Fruit fly (Drosophila melanogaster): ENCODE results near the gene Ack.
A peak's percentile ranks its signal among the peaks of the same experiment; 100 is the strongest.

Gene Ack

dm6 chr3L:4071561-4072049 is 36.4 kb upstream of the Ack start, which contains the start of gene wit (continued):
- peak; percentile 13 for TF ChIP-seq ems (GFP tag; optimal IDR thresholded peaks at IDR 0.05)
- TF ChIP-seq CG42726 (GFP tag; IDR thresholded peaks at IDR 0.05; ENCODE audit: partially characterized antibody), result 0 out of 2 replicates have a peak, but pooled peaks have one; percentile 16
- TF ChIP-seq Dfd (GFP tag; optimal IDR thresholded peaks at IDR 0.05), result no peak
- TF ChIP-seq CG14965 (GFP tag; optimal IDR thresholded peaks at IDR 0.05; ENCODE audit: borderline replicate concordance), result no peak
- peak; percentile 90 to 95 for TF ChIP-seq Trl (optimal IDR thresholded peaks at IDR 0.05)
- peak; percentile 59 for TF ChIP-seq Trl (GFP tag; optimal IDR thresholded peaks at IDR 0.05)
- TF ChIP-seq stc (GFP tag; IDR thresholded peaks at IDR 0.05), result no peak
- no peak for TF ChIP-seq nerfin-2 (GFP tag; IDR thresholded peaks at IDR 0.05; ENCODE audit: partially characterized antibody)
- peak; percentile 22 for TF ChIP-seq CG4707 (GFP tag; optimal IDR thresholded peaks at IDR 0.05)
- no peak for TF ChIP-seq maf-S (GFP tag; optimal IDR thresholded peaks at IDR 0.05)
- TF ChIP-seq Aef1 (GFP tag; IDR thresholded peaks at IDR 0.05), result no peak
- TF ChIP-seq NfI (GFP tag; optimal IDR thresholded peaks at IDR 0.05), result peak; percentile 21
- no peak for TF ChIP-seq CG3995 (GFP tag; optimal IDR thresholded peaks at IDR 0.05)
- TF ChIP-seq ro (GFP tag; IDR thresholded peaks at IDR 0.05), result no peak
- TF ChIP-seq CG31441 (GFP tag; IDR thresholded peaks at IDR 0.05), result no peak
- TF ChIP-seq CG12391 (tag; optimal IDR thresholded peaks at IDR 0.05), result no peak
- no peak for TF ChIP-seq CG1024 (GFP tag; IDR thresholded peaks at IDR 0.05)
- 0 out of 3 replicates have a peak, but pooled peaks have one; percentile 19 for TF ChIP-seq tgo (GFP tag; IDR thresholded peaks at IDR 0.05)
- no peak for TF ChIP-seq CG16863 (GFP tag; optimal IDR thresholded peaks at IDR 0.05)
- no peak for TF ChIP-seq Dip2 (GFP tag; IDR thresholded peaks at IDR 0.05)
- TF ChIP-seq Adf1 (GFP tag; IDR thresholded peaks at IDR 0.05), result peak; percentile 45; the same call in 1 of the 2 replicates
- TF ChIP-seq zen2 (GFP tag; IDR thresholded peaks at IDR 0.05; ENCODE audit: partially characterized antibody), result peak; percentile 88; the same call in 2 of the 3 replicates
- TF ChIP-seq CG10565 (GFP tag; optimal IDR thresholded peaks at IDR 0.05), result no peak
- TF ChIP-seq bbx (GFP tag; IDR thresholded peaks at IDR 0.05; ENCODE audit: partially characterized antibody), result peak; percentile 41; the same call in 1 of the 2 replicates
- TF ChIP-seq CG18764 (GFP tag; optimal IDR thresholded peaks at IDR 0.05), result no peak
- peak; percentile 58 for TF ChIP-seq unc-4 (GFP tag; IDR thresholded peaks at IDR 0.05; ENCODE audit: partially characterized antibody)
- no peak for TF ChIP-seq CG12155 (GFP tag; optimal IDR thresholded peaks at IDR 0.05)
- TF ChIP-seq bsh (GFP tag; optimal IDR thresholded peaks at IDR 0.05), result peak in 1 of 2 experiments; percentile 31
- TF ChIP-seq CG10267 (tag; optimal IDR thresholded peaks at IDR 0.05), result no peak
- peak; percentile 31 for TF ChIP-seq org-1 (GFP tag; optimal IDR thresholded peaks at IDR 0.05)
- no peak for TF ChIP-seq CG3065 (GFP tag; optimal IDR thresholded peaks at IDR 0.05)
- TF ChIP-seq CG17829 (tag; optimal IDR thresholded peaks at IDR 0.05), result no peak
- peak; percentile 42 for TF ChIP-seq Xbp1 (GFP tag; optimal IDR thresholded peaks at IDR 0.05)
- 0 out of 2 replicates have a peak, but pooled peaks have one; percentile 16 for TF ChIP-seq CG32767 (GFP tag; IDR thresholded peaks at IDR 0.05)
- no peak for TF ChIP-seq repo (GFP tag; optimal IDR thresholded peaks at IDR 0.05)
- TF ChIP-seq usp (GFP tag; optimal IDR thresholded peaks at IDR 0.05), result no peak
- TF ChIP-seq p53 (GFP tag; optimal IDR thresholded peaks at IDR 0.05), result no peak
- no peak for TF ChIP-seq CG9215 (GFP tag; IDR thresholded peaks at IDR 0.05)
- TF ChIP-seq CG4282 (GFP tag; optimal IDR thresholded peaks at IDR 0.05), result no peak
- peak; percentile 52 for TF ChIP-seq CG7987 (GFP tag; optimal IDR thresholded peaks at IDR 0.05)
- TF ChIP-seq nerfin-1 (tag; optimal IDR thresholded peaks at IDR 0.05), result no peak
- no peak for TF ChIP-seq CG3847 (GFP tag; IDR thresholded peaks at IDR 0.05)
- no peak for TF ChIP-seq Myb (GFP tag; optimal IDR thresholded peaks at IDR 0.05)
- peak; percentile 38 for TF ChIP-seq corto (GFP tag; optimal IDR thresholded peaks at IDR 0.05)
- no peak for TF ChIP-seq Nf-YA (GFP tag; IDR thresholded peaks at IDR 0.05)
- no peak for TF ChIP-seq slou (GFP tag; optimal IDR thresholded peaks at IDR 0.05)
- TF ChIP-seq pita (GFP tag; optimal IDR thresholded peaks at IDR 0.05), result no peak
- no peak for TF ChIP-seq Oaz (GFP tag; IDR thresholded peaks at IDR 0.05)
- no peak for TF ChIP-seq CG8359 (GFP tag; optimal IDR thresholded peaks at IDR 0.05; ENCODE audit: borderline replicate concordance)
- TF ChIP-seq tll (GFP tag; optimal IDR thresholded peaks at IDR 0.05), result no peak

Data from whole organism, embryonic.